Fruit fly (Drosophila melanogaster): ENCODE measurements around the gene CG2116.
A peak's percentile ranks its signal among the peaks of the same experiment; 100 is the strongest.

The CG2116 gene

dm6 chrX:8091017-8091620 lies 38.5 kb upstream of the CG2116 start (continued):
- peak; percentile 99 for TF ChIP-seq CG17328 (GFP tag; IDR thresholded peaks at IDR 0.05)
- TF ChIP-seq Rx (GFP tag; IDR thresholded peaks at IDR 0.05) = peak; percentile 97
- peak; percentile 96 for TF ChIP-seq CG11093 (GFP tag; IDR thresholded peaks at IDR 0.05)
- TF ChIP-seq Camta (GFP tag; optimal IDR thresholded peaks at IDR 0.05) = peak; percentile 90
- TF ChIP-seq CG11247 (GFP tag; IDR thresholded peaks at IDR 0.05) = peak; percentile 99
- no peak for TF ChIP-seq CG42726 (GFP tag; IDR thresholded peaks at IDR 0.05; ENCODE audit: partially characterized antibody)
- peak; percentile 90 to 95 for TF ChIP-seq Pdp1 (GFP tag; optimal IDR thresholded peaks at IDR 0.05)
- TF ChIP-seq CG1233 (GFP tag; optimal IDR thresholded peaks at IDR 0.05) = peak; percentile 94
- peak in 2 of 3 experiments; percentile 17 to 87 for TF ChIP-seq lola (GFP tag; optimal IDR thresholded peaks at IDR 0.05)
- peak; percentile 97 for TF ChIP-seq bowl (GFP tag; IDR thresholded peaks at IDR 0.05)
- TF ChIP-seq MESR4 (GFP tag; optimal IDR thresholded peaks at IDR 0.05) = peak; percentile 42
- peak; percentile 98 for TF ChIP-seq Med (GFP tag)
- peak; percentile 95 for TF ChIP-seq gsb-n (tag; optimal IDR thresholded peaks at IDR 0.05)
- TF ChIP-seq gce (GFP tag; IDR thresholded peaks at IDR 0.05) = peak; percentile 98
- TF ChIP-seq Antp (GFP tag; optimal IDR thresholded peaks at IDR 0.05) = peak; percentile 81
- TF ChIP-seq CG1529 (GFP tag; optimal IDR thresholded peaks at IDR 0.05) = peak; percentile 93
- TF ChIP-seq CG18599 (GFP tag; optimal IDR thresholded peaks at IDR 0.05) = peak; percentile 99
- TF ChIP-seq CG17802 (tag; optimal IDR thresholded peaks at IDR 0.05) = peak; percentile 83
- no peak for TF ChIP-seq Bgb (GFP tag; IDR thresholded peaks at IDR 0.05; ENCODE audit: partially characterized antibody)
- peak; percentile 91 for TF ChIP-seq jing (GFP tag; optimal IDR thresholded peaks at IDR 0.05)
- TF ChIP-seq lmd (GFP tag; IDR thresholded peaks at IDR 0.05) = peak; percentile 98
- 0 out of 2 replicates have a peak, but pooled peaks have one; percentile 59 for TF ChIP-seq sna (GFP tag; IDR thresholded peaks at IDR 0.05; ENCODE audit: partially characterized antibody)
- peak; percentile 90 for TF ChIP-seq CG11560 (tag; IDR thresholded peaks at IDR 0.05)
- TF ChIP-seq CG11398 (GFP tag; optimal IDR thresholded peaks at IDR 0.05) = peak; percentile 37
- peak; percentile 72 for TF ChIP-seq Dip2 (GFP tag; IDR thresholded peaks at IDR 0.05)
- peak; percentile 99 for TF ChIP-seq CG5953 (GFP tag; IDR thresholded peaks at IDR 0.05)
- TF ChIP-seq al (GFP tag; IDR thresholded peaks at IDR 0.05) = peak; percentile 96
- TF ChIP-seq ham (GFP tag; IDR thresholded peaks at IDR 0.05) = peak; percentile 94
- TF ChIP-seq CG11456 (GFP tag; IDR thresholded peaks at IDR 0.05) = peak; percentile 98
- peak; percentile 98 for TF ChIP-seq Mrtf (GFP tag; IDR thresholded peaks at IDR 0.05)
- peak; percentile 80 for TF ChIP-seq CG13624 (GFP tag; optimal IDR thresholded peaks at IDR 0.05)
- peak; percentile 94 for TF ChIP-seq run (tag; optimal IDR thresholded peaks at IDR 0.05)
- no peak; the same call in 1 of the 2 replicates for TF ChIP-seq ato (GFP tag; IDR thresholded peaks at IDR 0.05; ENCODE audit: partially characterized antibody)
- peak; percentile 91 for TF ChIP-seq Hey (tag; optimal IDR thresholded peaks at IDR 0.05)
- peak; percentile 55 for TF ChIP-seq Ets97D (GFP tag; optimal IDR thresholded peaks at IDR 0.05)
- TF ChIP-seq jumu (GFP tag; optimal IDR thresholded peaks at IDR 0.05) = peak; percentile 91
- TF ChIP-seq CG11504 (tag; optimal IDR thresholded peaks at IDR 0.05) = peak; percentile 95
- TF ChIP-seq dati (GFP tag; IDR thresholded peaks at IDR 0.05) = peak; percentile 97
- no peak for TF ChIP-seq Lpt (GFP tag; optimal IDR thresholded peaks at IDR 0.05)
- peak; percentile 92 for TF ChIP-seq CG7357 (GFP tag; IDR thresholded peaks at IDR 0.05)
- peak; percentile 99 for TF ChIP-seq Ada2b (GFP tag; IDR thresholded peaks at IDR 0.05)
- peak; percentile 97 for TF ChIP-seq CG7556 (GFP tag; optimal IDR thresholded peaks at IDR 0.05)
- peak; percentile 84 for TF ChIP-seq CG7987 (GFP tag; optimal IDR thresholded peaks at IDR 0.05)
- TF ChIP-seq CG13894 (tag; optimal IDR thresholded peaks at IDR 0.05) = peak; percentile 93
- no peak for TF ChIP-seq Hr39 (optimal IDR thresholded peaks at IDR 0.05)
- TF ChIP-seq tll (GFP tag; optimal IDR thresholded peaks at IDR 0.05) = no peak
- TF ChIP-seq CG15011 (GFP tag; optimal IDR thresholded peaks at IDR 0.05) = peak; percentile 94
- peak; percentile 97 for TF ChIP-seq wor (GFP tag; IDR thresholded peaks at IDR 0.05)
- TF ChIP-seq CG10462 (GFP tag; optimal IDR thresholded peaks at IDR 0.05) = peak; percentile 93
- peak; percentile 90 for TF ChIP-seq Adf1 (GFP tag; IDR thresholded peaks at IDR 0.05)
